Fruit fly (Drosophila melanogaster) whole organism: ENCODE data around the gene CG46427.
"Not testable (repeated sequence)": the region's sequence is repeated elsewhere in the genome, so short reads cannot be mapped to it uniquely, and the experiment has no call there.

Experiments
- CG8478 ChIP-seq: fragments of >200 bp; optimal IDR thresholded peaks from 2 replicates; lab custom pipeline; 2018; ENCODE audit warnings: inconsistent platforms
- Dll ChIP-seq: fragments of >200 bp; optimal IDR thresholded peaks from 2 replicates; lab custom pipeline; 2017
- EcR ChIP-seq, 2 experiments: fragments of >200 bp; optimal IDR thresholded peaks; 2 replicates each; lab custom pipeline; 2017; ENCODE audit warnings: missing biosample characterization in 2 of 2, missing genetic modification characterization in 2 of 2, missing genetic modification reagents in 2 of 2
- pan ChIP-seq: fragments of >200 bp; optimal IDR thresholded peaks from 2 replicates; lab custom pipeline; 2017
- psq ChIP-seq: fragments of >200 bp; optimal IDR thresholded peaks from 2 replicates; lab custom pipeline; 2017
- usp ChIP-seq: fragments of >200 bp; optimal IDR thresholded peaks from 2 replicates; lab custom pipeline; 2017; ENCODE audit warnings: missing biosample characterization, missing genetic modification characterization, mixed read lengths

CG46427 gene

dm6 chr3R:12439039-12439400 is at the start of gene CG46427, which contains the start of gene CG17207:
TSS of gene CG46427 (minus strand) at chr3R:12439139.
TSS of gene CG17207 (minus strand) at chr3R:12439139.
- TF ChIP-seq CG8478 (lab: Kevin White, UChicago) (no peak), Dll (lab: Kevin White, UChicago) (no peak), pan (lab: Kevin White, UChicago) (no peak), usp (GFP tag; lab: Kevin White, UChicago) (no peak), EcR (GFP tag; optimal IDR thresholded peaks at IDR 0.05; lab: Kevin White, UChicago) (no peak), psq (lab: Kevin White, UChicago) (no peak)

DNA sequence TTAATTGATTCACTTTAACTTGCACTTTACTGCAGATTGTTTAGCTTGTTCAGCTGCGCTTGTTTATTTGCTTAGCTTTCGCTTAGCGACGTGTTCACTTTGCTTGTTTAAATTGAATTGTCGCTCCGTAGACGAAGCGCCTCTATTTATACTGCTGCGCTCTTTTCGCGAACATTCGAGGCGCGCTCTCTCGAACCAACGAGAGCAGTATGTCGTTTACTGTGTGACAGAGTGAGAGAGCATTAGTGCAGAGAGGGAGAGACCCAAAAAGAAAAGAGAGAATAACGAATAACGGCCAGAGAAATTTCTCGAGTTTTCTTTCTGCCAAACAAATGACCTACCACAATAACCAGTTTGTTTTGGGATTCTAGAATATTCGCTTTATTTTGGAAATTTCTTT is 28.7 kb upstream of the CG46427 start, which contains the start of gene Hsp70Ba:
Gene Hsp70Ba (minus strand): TSS at position 102 of the 400 bp plus-strand sequence.
- TF ChIP-seq pan, Dll, CG8478 (lab: Kevin White, UChicago): not testable (repeated sequence)

- not testable (repeated sequence) for TF ChIP-seq psq, CG8478, pan (lab: Kevin White, UChicago)
These were observed 26.3 kb upstream of the CG46427 start, which contains the start of gene CG5608 for dm6 chr3R:12465198-12465597. TSS of gene CG5608 (minus strand) at chr3R:12465298.

DNA sequence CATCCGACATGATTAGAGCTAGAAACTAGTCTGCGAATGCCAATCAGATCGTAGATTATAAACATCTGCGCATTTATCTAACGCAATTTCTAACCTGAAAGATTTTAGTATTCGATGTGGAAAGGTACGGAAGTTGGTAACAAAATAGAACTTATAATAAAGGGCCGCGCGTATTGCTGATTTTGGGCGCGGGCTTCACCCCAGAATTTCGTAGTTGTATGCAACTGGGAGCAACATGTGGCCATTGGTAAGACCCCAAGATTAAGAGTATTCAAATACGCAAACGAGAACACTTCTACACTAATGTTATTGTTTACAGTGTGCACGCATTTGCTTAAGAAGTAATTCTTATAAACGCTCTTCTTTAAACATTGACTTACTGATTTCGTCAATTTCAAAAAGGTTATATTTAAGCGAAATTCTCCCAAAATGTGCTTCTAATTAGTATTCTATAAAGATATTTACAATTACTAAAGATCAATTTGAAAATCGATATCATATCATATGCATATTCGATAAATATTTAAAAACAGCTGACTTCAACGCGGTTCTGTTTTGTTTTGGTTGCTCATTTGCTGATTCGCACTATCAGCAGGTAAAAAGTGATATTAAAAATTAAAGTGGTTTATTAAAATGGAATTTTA is 21.1 kb upstream of the CG46427 start, which contains the start of the genes CG5961 and Polr3C:
Gene CG5961 (minus strand): TSS at position 416 of the 644 bp plus-strand sequence.
Gene Polr3C (plus strand): TSS at position 536 of the 644 bp plus-strand sequence.
- TF ChIP-seq pan (lab: Kevin White, UChicago) (no peak), psq (lab: Kevin White, UChicago) (no peak), EcR (GFP tag; optimal IDR thresholded peaks at IDR 0.05; lab: Kevin White, UChicago) (no peak), usp (GFP tag; lab: Kevin White, UChicago) (no peak), Dll (lab: Kevin White, UChicago) (no peak)

dm6 chr3R:12456370-12456940 is 17.5 kb upstream of the CG46427 start, which contains the start of gene trus:
TSS of gene trus (plus strand) at chr3R:12456573.
- no peak for TF ChIP-seq CG8478 (lab: Kevin White, UChicago)

- TF ChIP-seq Dll (lab: Kevin White, UChicago) (no peak), usp (GFP tag; lab: Kevin White, UChicago) (no peak), CG8478 (lab: Kevin White, UChicago) (no peak), psq (lab: Kevin White, UChicago) (no peak), pan (lab: Kevin White, UChicago) (no peak), EcR (GFP tag; optimal IDR thresholded peaks at IDR 0.05; lab: Kevin White, UChicago) (no peak)
These were observed 15.6 kb upstream of the CG46427 start for dm6 chr3R:12454492-12454891.

dm6 chr3R:12451888-12452514 is 13.1 kb upstream of the CG46427 start, which contains the start of gene CG5509:
TSS of gene CG5509 (plus strand) at chr3R:12452464.
- no peak for TF ChIP-seq EcR (GFP tag; optimal IDR thresholded peaks at IDR 0.05; lab: Kevin White, UChicago)
- TF ChIP-seq psq (lab: Kevin White, UChicago), result no peak
- TF ChIP-seq Dll (lab: Kevin White, UChicago), result no peak
- no peak for TF ChIP-seq pan (lab: Kevin White, UChicago)
- TF ChIP-seq CG8478 (lab: Kevin White, UChicago), result no peak
- TF ChIP-seq usp (GFP tag; lab: Kevin White, UChicago), result no peak

- TF ChIP-seq CG8478 (lab: Kevin White, UChicago) (no peak), usp (GFP tag; lab: Kevin White, UChicago) (no peak)
These were observed 12.4 kb upstream of the CG46427 start for dm6 chr3R:12451376-12451775.

- no peak for TF ChIP-seq CG8478 (lab: Kevin White, UChicago)
- TF ChIP-seq psq (lab: Kevin White, UChicago), result no peak
- TF ChIP-seq pan (lab: Kevin White, UChicago), result no peak
- TF ChIP-seq Dll (lab: Kevin White, UChicago), result no peak
- no peak for TF ChIP-seq usp (GFP tag; lab: Kevin White, UChicago)
- TF ChIP-seq EcR (GFP tag; optimal IDR thresholded peaks at IDR 0.05; lab: Kevin White, UChicago), result no peak
These were observed 11.8 kb upstream of the CG46427 start for dm6 chr3R:12450713-12451259.

DNA sequence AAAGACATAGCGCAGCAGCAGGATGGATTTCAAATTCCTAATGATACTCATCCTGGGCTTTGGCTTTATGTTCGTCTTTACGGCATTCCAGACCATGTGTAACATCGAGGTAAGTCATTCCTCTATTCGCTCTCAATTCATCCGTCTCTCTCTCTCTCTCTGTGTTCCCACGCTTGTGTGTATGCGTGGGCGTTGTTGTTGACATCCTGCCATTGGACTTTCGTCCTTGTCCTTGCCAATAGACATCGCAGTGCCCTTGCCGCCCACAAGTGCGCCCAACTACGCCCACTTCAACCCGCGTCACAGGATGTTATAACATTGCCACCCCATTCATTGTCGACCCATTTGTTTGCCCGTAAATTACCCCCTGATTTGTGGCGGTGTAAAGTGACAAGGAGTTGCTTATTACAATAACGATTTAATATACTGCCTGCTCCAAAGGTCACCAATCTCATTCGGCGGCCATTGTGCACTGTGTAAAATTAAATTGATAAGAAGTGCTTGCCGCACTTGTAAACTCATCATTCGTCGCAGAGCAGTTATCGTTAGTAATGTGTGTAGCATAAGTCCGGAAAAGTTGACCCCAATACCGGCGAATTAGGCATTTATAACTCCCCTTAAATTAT is 10.8 kb upstream of the CG46427 start:
- TF ChIP-seq pan (lab: Kevin White, UChicago), result no peak
- TF ChIP-seq psq (lab: Kevin White, UChicago), result no peak

DNA sequence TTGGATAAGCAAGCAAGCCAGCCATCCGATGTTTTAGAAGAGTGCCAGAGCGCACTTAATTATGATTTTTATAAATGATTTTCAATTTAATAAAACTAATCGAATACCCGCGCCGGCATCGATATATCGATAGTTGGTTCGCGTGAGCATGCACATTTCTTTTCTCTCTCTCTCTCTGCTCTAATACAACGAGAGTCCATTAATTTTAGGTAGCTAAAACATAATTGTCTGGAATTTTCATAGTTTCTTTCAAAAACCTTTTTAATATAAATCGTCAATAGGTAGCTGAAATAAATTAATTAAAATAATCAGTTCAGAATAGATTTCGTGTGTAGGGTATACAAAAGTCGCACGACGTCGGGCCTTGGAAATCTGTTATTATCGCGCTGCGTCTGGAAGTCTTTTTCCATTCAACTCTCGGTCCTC is 10.0 kb upstream of the CG46427 start, which contains the start of gene CG18549:
Gene CG18549 (plus strand): TSS at position 408 of the 426 bp plus-strand sequence.
- TF ChIP-seq psq (lab: Kevin White, UChicago) (no peak), EcR (GFP tag; optimal IDR thresholded peaks at IDR 0.05; lab: Kevin White, UChicago) (no peak), CG8478 (lab: Kevin White, UChicago) (no peak), Dll (lab: Kevin White, UChicago) (no peak), usp (GFP tag; lab: Kevin White, UChicago) (no peak), pan (lab: Kevin White, UChicago) (no peak)
